Worm (Caenorhabditis elegans) whole organism, L4 larva: ENCODE measurements around the gene dvc-1.

Experiments used
- D1046.2 ChIP-seq: fragments of 200-800 bp; sonication (Bioruptor generic); IDR thresholded peaks from 2 replicates; pipeline ENCODE4 v1.3.6; 2022; ENCODE audit warnings: missing genetic modification characterization, missing compliant biosample characterization
- F10B5.3 ChIP-seq: sonication (generic microtip); optimal IDR thresholded peaks from 2 replicates; lab custom pipeline; 2016; ENCODE audit warnings: mild to moderate bottlenecking, missing genetic modification characterization, missing compliant biosample characterization
- F26F4.8 ChIP-seq: fragments of 200-800 bp; sonication (Bioruptor generic); conservative IDR thresholded peaks from 2 replicates; pipeline ENCODE4 v1.3.6; 2022; ENCODE audit warnings: missing genetic modification characterization, missing compliant biosample characterization
- R02D3.7 ChIP-seq: fragments of 150-350 bp; sonication (generic microtip); optimal IDR thresholded peaks from 3 replicates; lab custom pipeline; 2014; ENCODE audit warnings: missing biosample characterization, missing genetic modification characterization
- T20F7.1 ChIP-seq: fragments of 200-800 bp; sonication (Bioruptor generic); optimal IDR thresholded peaks from 2 replicates; lab custom pipeline; 2018; ENCODE audit warnings: mild to moderate bottlenecking, missing genetic modification characterization, missing compliant biosample characterization
- T26A8.4 ChIP-seq: fragments of 200-800 bp; sonication (Bioruptor generic); IDR thresholded peaks from 2 replicates; pipeline ENCODE4 v1.3.6; 2022; ENCODE audit warnings: missing genetic modification characterization, missing compliant biosample characterization
- Y75B8A.6 ChIP-seq: fragments of 200-800 bp; sonication (Bioruptor generic); IDR thresholded peaks from 2 replicates; pipeline ENCODE4 v1.3.6; 2022; ENCODE audit warnings: missing genetic modification reagents, missing genetic modification characterization, missing compliant biosample characterization
- ZK337.2 ChIP-seq: fragments of 200-800 bp; sonication (Bioruptor generic); IDR thresholded peaks from 2 replicates; pipeline ENCODE4 v1.3.6; 2022; ENCODE audit warnings: missing genetic modification reagents, missing genetic modification characterization, missing compliant biosample characterization
- ZK546.5 ChIP-seq, 2 experiments: sonication (generic microtip); optimal IDR thresholded peaks; 2 replicates each; lab custom pipeline; 2017; ENCODE audit warnings: missing biosample characterization in 2 of 2, missing genetic modification characterization in 2 of 2
- aha-1 ChIP-seq: fragments of 150-350 bp; peaks from one replicate; lab custom pipeline; 2014; ENCODE audit warnings: missing biosample characterization, missing genetic modification characterization
- aly-2 ChIP-seq: sonication (generic microtip); optimal IDR thresholded peaks from 2 replicates; lab custom pipeline; 2018; ENCODE audit warnings: missing biosample characterization, missing genetic modification characterization
- ama-1 ChIP-seq: fragments of 150-350 bp; optimal IDR thresholded peaks from 2 replicates; lab custom pipeline; 2014; ENCODE audit warnings: inconsistent platforms, mixed read lengths
- ceh-28 ChIP-seq: fragments of 150-350 bp; optimal IDR thresholded peaks from 2 replicates; lab custom pipeline; 2014; ENCODE audit warnings: missing biosample characterization, missing genetic modification reagents, missing genetic modification characterization
- ceh-44 ChIP-seq: fragments of 200-800 bp; sonication (Bioruptor generic); IDR thresholded peaks from 2 replicates; pipeline ENCODE4 v1.3.6; 2022; ENCODE audit warnings: missing genetic modification reagents, missing genetic modification characterization, missing compliant biosample characterization
- daf-12 ChIP-seq: fragments of 150-350 bp; optimal IDR thresholded peaks from 2 replicates; lab custom pipeline; 2014; ENCODE audit warnings: missing biosample characterization, missing genetic modification reagents, missing genetic modification characterization
- daf-8 ChIP-seq: fragments of 200-800 bp; sonication (Bioruptor generic); IDR thresholded peaks from 2 replicates; pipeline ENCODE4 v1.3.6; 2022; ENCODE audit warnings: missing genetic modification characterization, missing compliant biosample characterization
- dmd-6 ChIP-seq: fragments of 200-800 bp; sonication (Bioruptor generic); IDR thresholded peaks from 2 replicates; pipeline ENCODE4 v1.3.6; 2022; ENCODE audit warnings: missing genetic modification reagents, missing genetic modification characterization, missing compliant biosample characterization
- dmd-8 ChIP-seq: fragments of 200-800 bp; sonication (Bioruptor generic); IDR thresholded peaks from 2 replicates; pipeline ENCODE4 v1.3.6; 2022; ENCODE audit warnings: missing genetic modification characterization, missing compliant biosample characterization
- duxl-1 ChIP-seq: sonication (generic microtip); optimal IDR thresholded peaks from 2 replicates; lab custom pipeline; 2016; ENCODE audit warnings: mild to moderate bottlenecking, missing genetic modification characterization, moderate library complexity, missing compliant biosample characterization; ENCODE audit not compliant: poor library complexity
- dve-1 ChIP-seq: sonication (generic microtip); optimal IDR thresholded peaks from 2 replicates; lab custom pipeline; 2017; ENCODE audit warnings: antibody characterized with exemption, mild to moderate bottlenecking, missing genetic modification characterization, missing compliant biosample characterization; ENCODE audit not compliant: insufficient read depth
- egl-27 ChIP-seq: sonication (generic microtip); optimal IDR thresholded peaks from 3 replicates; lab custom pipeline; 2017; ENCODE audit warnings: missing biosample characterization, missing genetic modification reagents, missing genetic modification characterization
- hlh-11 ChIP-seq: fragments of 200-800 bp; sonication (Bioruptor generic); optimal IDR thresholded peaks from 2 replicates; lab custom pipeline; 2018; ENCODE audit warnings: mild to moderate bottlenecking, missing genetic modification characterization, missing compliant biosample characterization
- jun-1 ChIP-seq: fragments of 150-350 bp; optimal IDR thresholded peaks from 2 replicates; lab custom pipeline; 2014; ENCODE audit warnings: missing biosample characterization, missing genetic modification reagents, missing genetic modification characterization
- lim-7 ChIP-seq: fragments of 200-800 bp; sonication (Bioruptor generic); IDR thresholded peaks from 2 replicates; pipeline ENCODE4 v1.3.6; 2022; ENCODE audit warnings: missing genetic modification characterization, missing compliant biosample characterization
- lin-1 ChIP-seq: fragments of 200-800 bp; sonication (Bioruptor generic); IDR thresholded peaks from 2 replicates; pipeline ENCODE4 v1.3.6; 2022; ENCODE audit warnings: missing genetic modification reagents, missing genetic modification characterization, missing compliant biosample characterization
- lin-15B ChIP-seq: fragments of 150-350 bp; sonication (generic microtip); optimal IDR thresholded peaks from 3 replicates; lab custom pipeline; 2014; ENCODE audit warnings: missing biosample characterization, missing genetic modification characterization
- lir-3 ChIP-seq: sonication (generic microtip); optimal IDR thresholded peaks from 2 replicates; lab custom pipeline; 2016; ENCODE audit warnings: mild to moderate bottlenecking, missing genetic modification characterization, missing compliant biosample characterization
- lsy-2 ChIP-seq, 2 experiments: fragments of 150-350 bp in 1 of 2; sonication (generic microtip) in 1 of 2; optimal IDR thresholded peaks; 2 replicates each; lab custom pipeline; 2014 to 2017; ENCODE audit warnings: missing biosample characterization in 2 of 2, missing genetic modification characterization in 2 of 2
- madf-5 ChIP-seq, 2 experiments: fragments of 200-800 bp; sonication (Bioruptor generic); IDR thresholded peaks; 2 replicates each; pipeline ENCODE4 v1.3.6; 2022; ENCODE audit warnings: missing compliant biosample characterization in 2 of 2, missing genetic modification characterization in 2 of 2
- madf-9 ChIP-seq: fragments of 200-800 bp; sonication (Bioruptor generic); conservative IDR thresholded peaks from 2 replicates; pipeline ENCODE4 v1.3.6; 2022; ENCODE audit warnings: missing genetic modification reagents, missing genetic modification characterization, missing compliant biosample characterization
- mep-1 ChIP-seq: fragments of 150-350 bp; sonication (generic microtip); optimal IDR thresholded peaks from 3 replicates; lab custom pipeline; 2014; ENCODE audit warnings: missing biosample characterization, missing genetic modification characterization
- nhr-10 ChIP-seq: fragments of 150-350 bp; optimal IDR thresholded peaks from 2 replicates; lab custom pipeline; 2014; ENCODE audit warnings: missing biosample characterization, missing genetic modification characterization
- nhr-102 ChIP-seq: sonication (generic microtip); optimal IDR thresholded peaks from 2 replicates; lab custom pipeline; 2016; ENCODE audit warnings: mild to moderate bottlenecking, missing genetic modification characterization, moderate library complexity, missing compliant biosample characterization
- nhr-111 ChIP-seq: fragments of 200-800 bp; sonication (Bioruptor generic); optimal IDR thresholded peaks from 2 replicates; lab custom pipeline; 2018; ENCODE audit warnings: mild to moderate bottlenecking, missing genetic modification characterization, missing compliant biosample characterization
- nhr-237 ChIP-seq: sonication (generic microtip); optimal IDR thresholded peaks from 2 replicates; lab custom pipeline; 2017; ENCODE audit warnings: missing biosample characterization, missing genetic modification characterization
- nhr-28 ChIP-seq: fragments of 150-350 bp; optimal IDR thresholded peaks from 2 replicates; lab custom pipeline; 2014; ENCODE audit warnings: missing biosample characterization, missing genetic modification characterization
- nhr-42 ChIP-seq: fragments of 200-800 bp; sonication (Bioruptor generic); IDR thresholded peaks from 2 replicates; pipeline ENCODE4 v1.3.6; 2022; ENCODE audit warnings: missing genetic modification characterization, missing compliant biosample characterization
- nhr-48 ChIP-seq: sonication (generic microtip); optimal IDR thresholded peaks from 2 replicates; lab custom pipeline; 2016; ENCODE audit warnings: mild to moderate bottlenecking, missing genetic modification characterization, missing compliant biosample characterization
- nhr-76 ChIP-seq: fragments of 150-350 bp; optimal IDR thresholded peaks from 2 replicates; lab custom pipeline; 2014; ENCODE audit warnings: missing biosample characterization, missing genetic modification characterization
- nhr-77 ChIP-seq: fragments of 150-350 bp; optimal IDR thresholded peaks from 2 replicates; lab custom pipeline; 2014; ENCODE audit warnings: missing biosample characterization, missing genetic modification characterization
- php-3 ChIP-seq: fragments of 200-800 bp; sonication (Bioruptor generic); IDR thresholded peaks from 2 replicates; pipeline ENCODE4 v1.3.6; 2022; ENCODE audit warnings: missing genetic modification reagents, missing genetic modification characterization, missing compliant biosample characterization
- snpc-4 ChIP-seq: fragments of 150-350 bp; optimal IDR thresholded peaks from 2 replicates; lab custom pipeline; 2014; ENCODE audit warnings: missing biosample characterization, missing genetic modification characterization
- unc-130 ChIP-seq: sonication (generic microtip); optimal IDR thresholded peaks from 2 replicates; lab custom pipeline; 2016; ENCODE audit warnings: missing genetic modification reagents, missing genetic modification characterization, missing compliant biosample characterization
- unc-62 ChIP-seq, 3 experiments: fragments of 150-350 bp in 1 of 3; sonication (generic microtip); optimal IDR thresholded peaks in 2 of 3; peaks in 1 of 3; 1 replicate in 1 of 3; 2 replicates in 2 of 3; lab custom pipeline; 2014 to 2017; ENCODE audit warnings: missing biosample characterization in 3 of 3, missing genetic modification characterization in 3 of 3, missing genetic modification reagents in 3 of 3, missing genotype in 1 of 3
- zfp-2 ChIP-seq: sonication (generic microtip); optimal IDR thresholded peaks from 2 replicates; lab custom pipeline; 2016; ENCODE audit warnings: mild to moderate bottlenecking, missing genetic modification characterization, missing compliant biosample characterization
- zfp-3 ChIP-seq: fragments of 200-800 bp; sonication (Bioruptor generic); conservative IDR thresholded peaks from 2 replicates; pipeline ENCODE4 v1.3.6; 2022; ENCODE audit warnings: missing genetic modification reagents, missing genetic modification characterization, missing compliant biosample characterization
- zip-2 ChIP-seq: fragments of 150-350 bp; optimal IDR thresholded peaks from 2 replicates; lab custom pipeline; 2014; ENCODE audit warnings: missing biosample characterization, missing genetic modification characterization

Gene dvc-1

DNA sequence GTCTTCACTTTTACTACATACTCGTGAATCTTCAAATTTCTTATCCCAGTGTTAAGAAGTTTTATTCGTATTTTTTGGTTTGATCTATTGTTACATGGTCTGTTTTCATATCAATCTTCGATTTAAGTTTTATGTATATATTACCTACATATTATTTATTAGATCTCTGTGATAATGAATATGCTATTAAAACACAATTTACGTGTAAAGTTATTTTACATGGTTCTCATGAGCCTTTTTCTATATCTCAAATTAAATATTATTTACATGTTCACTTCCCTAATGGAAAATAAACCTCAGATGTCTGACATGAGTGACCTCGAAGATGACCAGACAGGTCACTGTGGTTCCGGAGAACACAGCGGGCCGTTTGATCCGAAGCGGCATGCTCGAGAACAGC, 5.4 kb upstream of the dvc-1 start, which contains the start of gene mxl-1:
Gene mxl-1 (plus strand): TSS at position 301 of the 400 bp plus-strand sequence.
- TF ChIP-seq ceh-44 (no peak), nhr-76 (tag; lab: Kevin White, UChicago) (no peak), madf-5 (GFP tag; IDR thresholded peaks at IDR 0.05; lab: Robert Waterston, UW) (no peak)

DNA sequence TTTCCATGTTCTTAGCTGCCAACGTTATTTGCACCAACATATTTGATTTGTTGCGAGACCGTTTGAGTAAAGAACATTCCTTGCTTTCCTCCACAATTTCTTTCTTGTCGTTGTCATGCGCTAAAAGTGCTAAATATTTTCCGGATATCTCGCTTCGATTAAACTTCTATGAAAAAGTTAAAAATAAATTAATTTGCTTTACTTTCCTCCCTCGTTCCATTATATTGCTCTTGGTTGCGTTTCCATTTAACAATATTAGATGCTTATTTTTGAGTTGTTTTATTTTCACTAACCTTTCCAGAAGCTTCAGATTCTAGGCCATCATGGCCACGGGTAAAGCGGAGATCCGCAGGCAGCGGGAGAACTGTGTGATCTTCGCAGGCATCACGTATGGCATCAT, 2.4 kb upstream of the dvc-1 start, which contains the start of gene pgap-1:
Gene pgap-1 (plus strand): TSS at position 301 of the 400 bp plus-strand sequence.
- TF ChIP-seq zfp-3 (no peak), ZK546.5 (tag; optimal IDR thresholded peaks at IDR 0.05; lab: Kevin White, UChicago) (no peak), D1046.2 (GFP tag; lab: Robert Waterston, UW) (no peak), egl-27 (tag; lab: Kevin White, UChicago) (no peak), nhr-42 (GFP tag; lab: Robert Waterston, UW) (no peak), unc-130 (GFP tag; lab: Kevin White, UChicago) (no peak), R02D3.7 (tag; lab: Kevin White, UChicago) (no peak), duxl-1 (tag; lab: Kevin White, UChicago) (no peak), ceh-28 (tag; lab: Kevin White, UChicago) (no peak), T20F7.1 (no peak), lin-1 (GFP tag; lab: Robert Waterston, UW) (no peak), ZK337.2 (GFP tag; lab: Robert Waterston, UW) (no peak), nhr-237 (tag; lab: Kevin White, UChicago) (no peak)
- TF ChIP-seq, all 104 proteins: peak for 0

ce11 chrV:11235876-11236275, 3.3 kb downstream of the dvc-1 start:
- TF ChIP-seq dve-1 (peak; percentile 37), Y75B8A.6 (GFP tag; lab: Robert Waterston, UW) (no peak), dmd-8 (no peak), jun-1 (tag; lab: Kevin White, UChicago) (no peak), madf-5 (GFP tag; IDR thresholded peaks at IDR 0.05; lab: Robert Waterston, UW) (no peak), zip-2 (tag; lab: Kevin White, UChicago) (no peak), ama-1 (lab: Kevin White, UChicago) (no peak), lin-15B (tag; lab: Kevin White, UChicago) (no peak), nhr-76 (tag; lab: Kevin White, UChicago) (no peak), F26F4.8 (no peak), nhr-102 (tag; lab: Kevin White, UChicago) (peak; percentile 24), daf-12 (tag; lab: Kevin White, UChicago) (no peak), nhr-10 (tag; lab: Kevin White, UChicago) (no peak), lir-3 (tag; lab: Kevin White, UChicago) (no peak), nhr-111 (GFP tag; lab: Kevin White, UChicago) (no peak), nhr-48 (tag; lab: Kevin White, UChicago) (peak; percentile 19), nhr-77 (tag; lab: Kevin White, UChicago) (no peak), unc-62 (GFP tag; optimal IDR thresholded peaks at IDR 0.05 in 1 of 2; lab: Kevin White, UChicago) (peak in 1 of 2 experiments; percentile 88), unc-62 (tag; optimal IDR thresholded peaks at IDR 0.05; lab: Kevin White, UChicago) (no peak), php-3 (GFP tag; lab: Robert Waterston, UW) (peak; percentile 60; the same call in 1 of the 2 replicates), lim-7 (GFP tag; lab: Robert Waterston, UW) (no peak), nhr-28 (tag; lab: Kevin White, UChicago) (peak; percentile 27), aha-1 (peak; percentile 5), aly-2 (tag; lab: Kevin White, UChicago) (no peak), snpc-4 (no peak), lsy-2 (tag; optimal IDR thresholded peaks at IDR 0.05; lab: Kevin White, UChicago) (peak in 1 of 2 experiments; percentile 12), dmd-6 (GFP tag; lab: Robert Waterston, UW) (peak; percentile 54), T26A8.4 (GFP tag; lab: Robert Waterston, UW) (no peak), madf-9 (GFP tag; lab: Robert Waterston, UW) (no peak), ZK337.2 (GFP tag; lab: Robert Waterston, UW) (no peak), hlh-11 (tag; lab: Kevin White, UChicago) (peak; percentile 70), F10B5.3 (tag; lab: Kevin White, UChicago) (no peak), mep-1 (tag; lab: Kevin White, UChicago) (no peak), zfp-2 (tag; lab: Kevin White, UChicago) (no peak), daf-8 (GFP tag; lab: Robert Waterston, UW) (no peak), ceh-28 (tag; lab: Kevin White, UChicago) (no peak), nhr-42 (GFP tag; lab: Robert Waterston, UW) (0 out of 2 replicates have a peak, but pooled peaks have one; percentile 3)
